Worm (Caenorhabditis elegans) whole organism, L1 larva: ENCODE measurements around the gene tbb-6.

Experiments
- C04F5.9 ChIP-seq: sonication (generic microtip); optimal IDR thresholded peaks from 2 replicates; lab custom pipeline; 2016; ENCODE audit warnings: missing genetic modification characterization, missing compliant biosample characterization
- C16A3.4 ChIP-seq: fragments of 150-350 bp; optimal IDR thresholded peaks from 2 replicates; lab custom pipeline; 2014; ENCODE audit warnings: missing biosample characterization, missing genetic modification characterization
- C34B4.2 ChIP-seq: sonication (generic microtip); optimal IDR thresholded peaks from 2 replicates; lab custom pipeline; 2017; ENCODE audit warnings: mild to moderate bottlenecking, missing genetic modification characterization, missing compliant biosample characterization
- aha-1 ChIP-seq: fragments of 150-350 bp; optimal IDR thresholded peaks from 2 replicates; lab custom pipeline; 2014; ENCODE audit warnings: missing biosample characterization, missing genetic modification characterization
- ama-1 ChIP-seq: fragments of 150-350 bp; optimal IDR thresholded peaks from 2 replicates; lab custom pipeline; 2014
- blmp-1 ChIP-seq: fragments of 150-350 bp; optimal IDR thresholded peaks from 2 replicates; lab custom pipeline; 2014; ENCODE audit warnings: missing biosample characterization, missing genetic modification characterization
- ceh-63 ChIP-seq: fragments of 200-800 bp; sonication (Bioruptor generic); optimal IDR thresholded peaks from 2 replicates; lab custom pipeline; 2018; ENCODE audit warnings: mild to moderate bottlenecking, missing genetic modification characterization, missing compliant biosample characterization
- ceh-8 ChIP-seq: fragments of 200-800 bp; sonication (Bioruptor generic); optimal IDR thresholded peaks from 2 replicates; lab custom pipeline; 2018; ENCODE audit warnings: mild to moderate bottlenecking, missing genetic modification characterization, moderate library complexity, missing compliant biosample characterization
- ceh-88 ChIP-seq: fragments of 200-800 bp; sonication (Bioruptor generic); IDR thresholded peaks from 2 replicates; pipeline ENCODE4 v1.3.6; 2022; ENCODE audit warnings: missing genetic modification characterization, missing compliant biosample characterization
- ces-1 ChIP-seq: fragments of 150-350 bp; optimal IDR thresholded peaks from 2 replicates; lab custom pipeline; 2014; ENCODE audit warnings: missing biosample characterization, missing genetic modification reagents, missing genetic modification characterization
- dpl-1 ChIP-seq, 3 experiments: fragments of 150-350 bp in 2 of 3; sonication (generic microtip) in 1 of 3; optimal IDR thresholded peaks; 2 replicates each; lab custom pipeline; 2014 to 2017; ENCODE audit warnings: missing biosample characterization in 3 of 3, missing genetic modification characterization in 3 of 3, missing genetic modification reagents in 3 of 3
- efl-1 ChIP-seq, 4 experiments: fragments of 150-350 bp; optimal IDR thresholded peaks in 3 of 4; peaks in 1 of 4; 1 replicate in 1 of 4; 2 replicates in 3 of 4; lab custom pipeline; 2014; ENCODE audit warnings: missing biosample characterization in 2 of 4, missing genetic modification characterization in 2 of 4, missing genetic modification reagents in 2 of 4
- efl-3 ChIP-seq: fragments of 200-800 bp; sonication (Bioruptor generic); optimal IDR thresholded peaks from 2 replicates; lab custom pipeline; 2018; ENCODE audit warnings: mild to moderate bottlenecking, missing genetic modification characterization, missing compliant biosample characterization
- egl-13 ChIP-seq: sonication (generic microtip); optimal IDR thresholded peaks from 2 replicates; lab custom pipeline; 2016; ENCODE audit warnings: missing genotype, missing genetic modification reagents, missing genetic modification characterization, missing compliant biosample characterization
- egl-27 ChIP-seq, 2 experiments: fragments of 150-350 bp in 1 of 2; sonication (generic microtip); optimal IDR thresholded peaks; 3 replicates each; lab custom pipeline; 2017 to 2018; ENCODE audit warnings: missing biosample characterization in 2 of 2, missing genetic modification characterization in 2 of 2, missing genetic modification reagents in 2 of 2
- elt-3 ChIP-seq, 6 experiments: fragments of 150-350 bp in 1 of 6; sonication (generic microtip); optimal IDR thresholded peaks; 2 replicates each; lab custom pipeline; 2017 to 2018; ENCODE audit warnings: missing biosample characterization in 6 of 6, missing genetic modification characterization in 6 of 6, inconsistent platforms in 1 of 6
- ets-5 ChIP-seq: fragments of 200-800 bp; sonication (Bioruptor generic); IDR thresholded peaks from 2 replicates; pipeline ENCODE4 v1.3.6; 2022; ENCODE audit warnings: missing genetic modification characterization, missing compliant biosample characterization
- fkh-8 ChIP-seq: sonication (generic microtip); optimal IDR thresholded peaks from 2 replicates; lab custom pipeline; 2016; ENCODE audit warnings: mild to moderate bottlenecking, missing genetic modification characterization, missing compliant biosample characterization
- grh-1 ChIP-seq: fragments of 200-800 bp; sonication (Bioruptor generic); IDR thresholded peaks from 2 replicates; pipeline ENCODE4 v1.3.6; 2022; ENCODE audit warnings: missing genetic modification reagents, missing genetic modification characterization, missing compliant biosample characterization
- irx-1 ChIP-seq: sonication (generic microtip); optimal IDR thresholded peaks from 2 replicates; lab custom pipeline; 2016; ENCODE audit warnings: missing genetic modification characterization, missing compliant biosample characterization
- isw-1 ChIP-seq: fragments of 200-800 bp; sonication (Bioruptor generic); IDR thresholded peaks from 2 replicates; pipeline ENCODE4 v1.3.6; 2022; ENCODE audit warnings: missing genetic modification characterization, missing compliant biosample characterization
- jun-1 ChIP-seq: fragments of 150-350 bp; optimal IDR thresholded peaks from 2 replicates; lab custom pipeline; 2014; ENCODE audit warnings: missing biosample characterization, missing genetic modification reagents, missing genetic modification characterization
- lin-13 ChIP-seq: fragments of 150-350 bp; optimal IDR thresholded peaks from 2 replicates; lab custom pipeline; 2014; ENCODE audit warnings: missing biosample characterization, missing genetic modification reagents, missing genetic modification characterization
- lin-15B ChIP-seq: fragments of 150-350 bp; sonication (generic microtip); optimal IDR thresholded peaks from 3 replicates; lab custom pipeline; 2014; ENCODE audit warnings: missing biosample characterization, missing genetic modification characterization
- lir-3 ChIP-seq: sonication (generic microtip); optimal IDR thresholded peaks from 2 replicates; lab custom pipeline; 2016; ENCODE audit warnings: mild to moderate bottlenecking, missing genetic modification characterization, moderate library complexity, missing compliant biosample characterization; ENCODE audit not compliant: poor library complexity
- lsy-2 ChIP-seq, 2 experiments: fragments of 150-350 bp; optimal IDR thresholded peaks; 2 replicates each; lab custom pipeline; 2014; ENCODE audit warnings: missing biosample characterization in 2 of 2, missing genetic modification characterization in 2 of 2
- mdl-1 ChIP-seq, 2 experiments: fragments of 150-350 bp; optimal IDR thresholded peaks; 2 replicates each; lab custom pipeline; 2014 to 2017; ENCODE audit warnings: missing biosample characterization in 2 of 2, missing genetic modification characterization in 2 of 2, inconsistent platforms in 1 of 2
- mep-1 ChIP-seq: fragments of 150-350 bp; optimal IDR thresholded peaks from 2 replicates; lab custom pipeline; 2014; ENCODE audit warnings: missing biosample characterization, missing genetic modification characterization
- nhr-11 ChIP-seq: fragments of 150-350 bp; optimal IDR thresholded peaks from 2 replicates; lab custom pipeline; 2014; ENCODE audit warnings: missing biosample characterization, missing genetic modification characterization
- nhr-19 ChIP-seq: fragments of 200-800 bp; sonication (Bioruptor generic); conservative IDR thresholded peaks from 2 replicates; pipeline ENCODE4 v1.3.6; 2022; ENCODE audit warnings: missing genetic modification characterization, missing compliant biosample characterization
- nhr-20 ChIP-seq: sonication (generic microtip); optimal IDR thresholded peaks from 2 replicates; lab custom pipeline; 2016; ENCODE audit warnings: mild to moderate bottlenecking, missing genetic modification characterization, missing compliant biosample characterization
- nhr-237 ChIP-seq: fragments of 150-350 bp; optimal IDR thresholded peaks from 2 replicates; lab custom pipeline; 2014; ENCODE audit warnings: missing biosample characterization, missing genetic modification characterization
- nhr-28 ChIP-seq: fragments of 150-350 bp; optimal IDR thresholded peaks from 2 replicates; lab custom pipeline; 2014; ENCODE audit warnings: missing biosample characterization, missing genetic modification characterization
- nhr-47 ChIP-seq: sonication (generic microtip); optimal IDR thresholded peaks from 2 replicates; lab custom pipeline; 2016; ENCODE audit warnings: mild to moderate bottlenecking, missing genetic modification characterization, moderate library complexity, missing compliant biosample characterization
- nhr-76 ChIP-seq: sonication (generic microtip); optimal IDR thresholded peaks from 2 replicates; lab custom pipeline; 2017; ENCODE audit warnings: missing biosample characterization, missing genetic modification characterization
- nhr-77 ChIP-seq: fragments of 150-350 bp; optimal IDR thresholded peaks from 2 replicates; lab custom pipeline; 2014; ENCODE audit warnings: missing biosample characterization, missing genetic modification characterization
- nhr-84 ChIP-seq: sonication (generic microtip); optimal IDR thresholded peaks from 2 replicates; lab custom pipeline; 2017; ENCODE audit warnings: missing biosample characterization, missing genetic modification characterization
- nhr-85 ChIP-seq: sonication (generic microtip); peaks from one replicate; lab custom pipeline; 2016; ENCODE audit warnings: missing genetic modification characterization, inconsistent platforms, missing compliant biosample characterization
- nhr-90 ChIP-seq: sonication (generic microtip); optimal IDR thresholded peaks from 2 replicates; lab custom pipeline; 2016; ENCODE audit warnings: mild to moderate bottlenecking, missing genetic modification characterization, missing compliant biosample characterization; ENCODE audit not compliant: poor library complexity
- pax-3 ChIP-seq: fragments of 200-800 bp; sonication (Bioruptor generic); optimal IDR thresholded peaks from 2 replicates; lab custom pipeline; 2018; ENCODE audit warnings: mild to moderate bottlenecking, missing genetic modification characterization, moderate library complexity, missing compliant biosample characterization
- pqm-1 ChIP-seq: sonication (generic microtip); optimal IDR thresholded peaks from 3 replicates; lab custom pipeline; 2017; ENCODE audit warnings: missing biosample characterization, missing genetic modification characterization
- snu-23 ChIP-seq: sonication (generic microtip); optimal IDR thresholded peaks from 2 replicates; lab custom pipeline; 2016; ENCODE audit warnings: missing genetic modification characterization, missing compliant biosample characterization
- swsn-7 ChIP-seq: sonication (generic microtip); optimal IDR thresholded peaks from 2 replicates; lab custom pipeline; 2016; ENCODE audit warnings: missing genetic modification characterization, missing compliant biosample characterization
- tbx-2 ChIP-seq: sonication (generic microtip); optimal IDR thresholded peaks from 2 replicates; lab custom pipeline; 2016; ENCODE audit warnings: missing genetic modification characterization, missing compliant biosample characterization
- unc-130 ChIP-seq: fragments of 150-350 bp; optimal IDR thresholded peaks from 2 replicates; lab custom pipeline; 2017; ENCODE audit warnings: missing biosample characterization, missing genetic modification characterization, inconsistent platforms
- unc-30 ChIP-seq: sonication (generic microtip); optimal IDR thresholded peaks from 2 replicates; lab custom pipeline; 2017; ENCODE audit warnings: missing biosample characterization, missing genetic modification characterization
- vab-15 ChIP-seq: sonication (generic microtip); optimal IDR thresholded peaks from 2 replicates; lab custom pipeline; 2017; ENCODE audit warnings: missing genotype, mild to moderate bottlenecking, missing genetic modification characterization, missing compliant biosample characterization
- xbp-1 ChIP-seq: sonication (generic microtip); optimal IDR thresholded peaks from 2 replicates; lab custom pipeline; 2016; ENCODE audit warnings: missing genetic modification characterization, missing compliant biosample characterization
- zip-4 ChIP-seq: fragments of 200-800 bp; sonication (Bioruptor generic); optimal IDR thresholded peaks from 2 replicates; lab custom pipeline; 2018; ENCODE audit warnings: mild to moderate bottlenecking, missing genetic modification characterization, moderate library complexity, missing compliant biosample characterization
- ztf-4 ChIP-seq: fragments of 150-350 bp; optimal IDR thresholded peaks from 2 replicates; lab custom pipeline; 2014; ENCODE audit warnings: missing biosample characterization, missing genetic modification characterization

tbb-6 gene

ce11 chrV:12291587-12291986 is 30.3 kb downstream of the tbb-6 start, which contains the start of the genes srpa-68 and srh-16 (continued):
- TF ChIP-seq mdl-1 (tag; optimal IDR thresholded peaks at IDR 0.05; lab: Kevin White, UChicago) (peak in 1 of 2 experiments; percentile 77), isw-1 (peak; percentile 88), egl-27 (tag; optimal IDR thresholded peaks at IDR 0.05; lab: Kevin White, UChicago) (no peak), nhr-11 (peak; percentile 91), egl-13 (tag; lab: Kevin White, UChicago) (peak; percentile 88), dpl-1 (GFP tag; optimal IDR thresholded peaks at IDR 0.05; lab: Kevin White, UChicago) (peak; percentile 98 to 99 (median 99)), lin-15B (tag; lab: Kevin White, UChicago) (peak; percentile 70), ceh-8 (peak; percentile 89), vab-15 (tag; lab: Kevin White, UChicago) (no peak), nhr-28 (tag; lab: Kevin White, UChicago) (peak; percentile 12), ama-1 (lab: Kevin White, UChicago) (peak; percentile 67), C16A3.4 (tag; lab: Kevin White, UChicago) (peak; percentile 93), nhr-237 (tag; lab: Kevin White, UChicago) (peak; percentile 38), aha-1 (peak; percentile 27), C34B4.2 (tag; lab: Kevin White, UChicago) (no peak), nhr-77 (tag; lab: Kevin White, UChicago) (peak; percentile 77), nhr-47 (tag; lab: Kevin White, UChicago) (peak; percentile 96), lsy-2 (tag; optimal IDR thresholded peaks at IDR 0.05; lab: Kevin White, UChicago) (peak; percentile 94), irx-1 (tag; lab: Kevin White, UChicago) (peak; percentile 90), pax-3 (peak; percentile 91), ceh-63 (GFP tag; lab: Kevin White, UChicago) (no peak), ztf-4 (tag; lab: Kevin White, UChicago) (peak; percentile 59), tbx-2 (tag; lab: Kevin White, UChicago) (peak; percentile 93), efl-1 (optimal IDR thresholded peaks at IDR 0.05; lab: Kevin White, UChicago) (peak; percentile 82 to 99), efl-1 (GFP tag; optimal IDR thresholded peaks at IDR 0.05 in 1 of 2; lab: Kevin White, UChicago) (peak; percentile 97 to 100), ceh-88 (peak; percentile 76), efl-3 (peak; percentile 36), nhr-85 (tag; lab: Kevin White, UChicago) (peak; percentile 98), mep-1 (tag; lab: Kevin White, UChicago) (peak; percentile 96), lin-13 (GFP tag; lab: Kevin White, UChicago) (peak; percentile 73), nhr-84 (no peak), blmp-1 (peak; percentile 72), nhr-90 (tag; lab: Kevin White, UChicago) (peak; percentile 95), pqm-1 (tag; lab: Kevin White, UChicago) (no peak), jun-1 (tag; lab: Kevin White, UChicago) (peak; percentile 78), ces-1 (GFP tag; lab: Kevin White, UChicago) (no peak), xbp-1 (tag; lab: Kevin White, UChicago) (peak; percentile 93), fkh-8 (tag; lab: Kevin White, UChicago) (peak; percentile 76), unc-130 (tag; lab: Kevin White, UChicago) (peak; percentile 87), nhr-19 (GFP tag; lab: Robert Waterston, UW) (peak; percentile 94), unc-30 (peak; percentile 41), C04F5.9 (tag; lab: Kevin White, UChicago) (peak; percentile 71), zip-4 (GFP tag; lab: Kevin White, UChicago) (peak; percentile 86), nhr-20 (tag; lab: Kevin White, UChicago) (peak; percentile 91), grh-1 (GFP tag; lab: Robert Waterston, UW) (peak; percentile 93), elt-3 (tag; optimal IDR thresholded peaks at IDR 0.05; lab: Kevin White, UChicago) (peak in 2 of 6 experiments; percentile 86 to 89), ets-5 (no peak), snu-23 (peak; percentile 94), nhr-76 (no peak), lir-3 (tag; lab: Kevin White, UChicago) (peak; percentile 68), swsn-7 (tag; lab: Kevin White, UChicago) (peak; percentile 93)
